Worm (Caenorhabditis elegans) whole organism, late embryonic: Measurements from ENCODE around the gene T05C12.11.

Source experiments
- F13H6.1 ChIP-seq: sonication (generic microtip); optimal IDR thresholded peaks from 2 replicates; lab custom pipeline; 2016; ENCODE audit warnings: missing genetic modification characterization, missing compliant biosample characterization
- dve-1 ChIP-seq: sonication (generic microtip); optimal IDR thresholded peaks from 2 replicates; lab custom pipeline; 2017; ENCODE audit warnings: antibody characterized with exemption, mild to moderate bottlenecking, missing genetic modification characterization, missing compliant biosample characterization
- elt-2 ChIP-seq: sonication (generic microtip); optimal IDR thresholded peaks from 2 replicates; lab custom pipeline; 2016; ENCODE audit warnings: missing genetic modification reagents, missing genetic modification characterization, missing compliant biosample characterization
- hlh-15 ChIP-seq: sonication (generic microtip); optimal IDR thresholded peaks from 2 replicates; lab custom pipeline; 2016; ENCODE audit warnings: missing genetic modification characterization, missing compliant biosample characterization
- hlh-6 ChIP-seq: sonication (generic microtip); optimal IDR thresholded peaks from 2 replicates; lab custom pipeline; 2016; ENCODE audit warnings: missing genotype, missing genetic modification characterization, missing compliant biosample characterization
- nfya-1 ChIP-seq: sonication (generic microtip); optimal IDR thresholded peaks from 2 replicates; lab custom pipeline; 2017; ENCODE audit warnings: missing genetic modification characterization, mild to moderate bottlenecking, missing compliant biosample characterization, antibody characterized with exemption, moderate library complexity
- pqm-1 ChIP-seq: sonication (generic microtip); optimal IDR thresholded peaks from 2 replicates; lab custom pipeline; 2016; ENCODE audit warnings: missing genetic modification characterization, missing compliant biosample characterization
- unc-42 ChIP-seq: sonication (generic microtip); optimal IDR thresholded peaks from 2 replicates; lab custom pipeline; 2016; ENCODE audit warnings: missing genotype, missing genetic modification characterization, missing compliant biosample characterization
- unc-86 ChIP-seq: sonication (generic microtip); optimal IDR thresholded peaks from 2 replicates; lab custom pipeline; 2016; ENCODE audit warnings: missing genetic modification characterization, missing compliant biosample characterization

- TF ChIP-seq F13H6.1 (tag; lab: Kevin White, UChicago) (no peak), nfya-1 (tag; lab: Kevin White, UChicago) (no peak), pqm-1 (tag; lab: Kevin White, UChicago) (no peak), elt-2 (tag; lab: Kevin White, UChicago) (no peak), unc-86 (no peak), hlh-6 (tag; lab: Kevin White, UChicago) (no peak), hlh-15 (tag; lab: Kevin White, UChicago) (no peak), dve-1 (tag; lab: Kevin White, UChicago) (no peak), unc-42 (tag; lab: Kevin White, UChicago) (no peak)
Measured at ce11 chrII:8204039-8204438, 33.8 kb upstream of the T05C12.11 start, which contains the start of gene col-76.
